Worm (Caenorhabditis elegans) whole organism, L3 larva: ENCODE data around the gene sec-24.1.

Source experiments
- jun-1 ChIP-seq: fragments of 150-350 bp; optimal IDR thresholded peaks from 2 replicates; lab custom pipeline; 2014; ENCODE audit warnings: missing biosample characterization, missing genetic modification reagents, missing genetic modification characterization
- nhr-237 ChIP-seq: fragments of 150-350 bp; optimal IDR thresholded peaks from 2 replicates; lab custom pipeline; 2014; ENCODE audit warnings: missing biosample characterization, missing genetic modification characterization

ce11 chrIV:11593415-11594190, 27.6 kb upstream of the sec-24.1 start, which contains the start of gene F40F11.3:
- peak; percentile 74 for TF ChIP-seq jun-1 (tag; lab: Kevin White, UChicago)
- TF ChIP-seq nhr-237 (tag; lab: Kevin White, UChicago), result no peak
